Fruit fly (Drosophila melanogaster): ENCODE data around the gene Non2.

Gene Non2

DNA sequence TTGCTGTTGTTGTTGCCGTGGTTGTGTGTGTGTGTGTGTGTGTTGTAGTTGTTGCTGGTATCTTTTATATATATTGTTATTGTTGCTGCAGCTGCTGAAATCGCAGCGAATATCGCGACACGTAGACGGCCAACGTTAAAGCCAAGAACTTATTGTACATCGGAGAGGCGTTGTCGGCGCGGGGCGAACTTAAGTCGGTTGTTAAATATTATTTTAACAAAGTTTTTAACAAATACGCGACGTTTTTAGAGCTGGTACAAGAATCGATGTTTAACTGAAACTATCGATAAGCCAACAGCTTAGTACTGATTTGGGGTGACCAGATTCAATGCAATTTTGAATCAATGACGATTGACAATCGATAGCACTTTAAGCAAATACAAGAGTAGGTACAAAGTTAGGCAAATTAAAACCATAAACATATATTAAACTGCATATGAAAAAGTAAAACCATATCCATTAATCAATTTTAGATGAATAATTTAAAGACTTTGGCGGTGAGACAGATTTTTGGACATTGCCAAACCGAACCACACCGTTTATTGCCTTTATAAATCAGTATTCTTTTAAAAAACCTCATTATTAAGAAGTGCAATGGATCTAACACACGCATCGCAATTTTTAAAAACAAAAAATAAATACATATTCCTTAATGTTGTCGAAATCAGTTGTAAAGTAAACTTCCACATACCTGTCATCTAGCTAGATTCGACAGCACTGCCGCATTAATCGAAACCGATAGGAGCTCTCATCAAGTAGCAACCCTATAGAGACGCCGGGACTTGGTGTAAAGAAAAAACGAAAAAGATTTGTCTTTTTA, at the start of gene Non2, which contains the start of gene Mrtf (continued):
- TF ChIP-seq CG15479 (GFP tag; optimal IDR thresholded peaks at IDR 0.05) (no peak), CG12104 (GFP tag; optimal IDR thresholded peaks at IDR 0.05) (peak; percentile 52), CG12659 (GFP tag; optimal IDR thresholded peaks at IDR 0.05) (peak; percentile 75), cg (GFP tag; optimal IDR thresholded peaks at IDR 0.05) (peak; percentile 91), CG33557 (GFP tag; optimal IDR thresholded peaks at IDR 0.05) (peak; percentile 38), Lhr (GFP tag; optimal IDR thresholded peaks at IDR 0.05) (peak; percentile 2), CG32767 (GFP tag; IDR thresholded peaks at IDR 0.05) (0 out of 2 replicates have a peak, but pooled peaks have one; percentile 28), bbx (GFP tag; IDR thresholded peaks at IDR 0.05; ENCODE audit: partially characterized antibody) (peak; percentile 79), CG7372 (GFP tag; IDR thresholded peaks at IDR 0.05) (peak; percentile 38), odd (GFP tag; optimal IDR thresholded peaks at IDR 0.05) (no peak), sna (GFP tag; IDR thresholded peaks at IDR 0.05; ENCODE audit: partially characterized antibody) (peak; percentile 71), CG7357 (GFP tag; IDR thresholded peaks at IDR 0.05) (no peak; the same call in 2 of the 3 replicates), CG8478 (optimal IDR thresholded peaks at IDR 0.05) (no peak), gcm2 (GFP tag; optimal IDR thresholded peaks at IDR 0.05) (peak; percentile 18), CHES-1-like (GFP tag; optimal IDR thresholded peaks at IDR 0.05) (peak; percentile 72), sd (tag; optimal IDR thresholded peaks at IDR 0.05) (peak; percentile 10), CG18011 (GFP tag; optimal IDR thresholded peaks at IDR 0.05) (peak; percentile 14)

DNA sequence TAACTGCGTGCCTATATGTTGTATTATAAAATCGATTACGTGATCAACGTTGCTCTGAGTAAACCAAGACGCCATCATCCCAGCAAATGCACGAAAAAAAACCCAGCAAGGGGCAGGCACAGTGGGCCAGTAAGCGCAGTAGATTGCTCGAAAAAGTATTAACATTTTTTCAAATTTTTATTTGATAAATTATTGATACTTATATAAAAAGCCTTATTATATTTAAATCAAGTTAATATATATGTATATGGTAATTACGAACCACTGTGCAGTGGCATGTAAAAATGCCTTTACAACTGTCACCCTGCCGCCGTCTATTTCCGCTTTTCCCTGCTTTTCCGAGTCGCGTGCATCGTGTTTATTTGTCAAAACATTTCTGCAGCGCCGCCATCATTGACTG, 39.8 kb upstream of the Non2 start:
- TF ChIP-seq CG11695 (GFP tag; IDR thresholded peaks at IDR 0.05), result peak; percentile 75
- no peak for TF ChIP-seq CG10267 (tag; optimal IDR thresholded peaks at IDR 0.05)
- no peak for TF ChIP-seq Fer1 (GFP tag; optimal IDR thresholded peaks at IDR 0.05)
- peak; percentile 45; the same call in 1 of the 2 replicates for TF ChIP-seq cas (GFP tag; IDR thresholded peaks at IDR 0.05)
- no peak for TF ChIP-seq jumu (GFP tag; optimal IDR thresholded peaks at IDR 0.05)
- peak; percentile 44; the same call in 1 of the 3 replicates for TF ChIP-seq B-H1 (GFP tag; IDR thresholded peaks at IDR 0.05)
- TF ChIP-seq Med (GFP tag), result no peak
- TF ChIP-seq Fer3 (tag; optimal IDR thresholded peaks at IDR 0.05), result no peak
- TF ChIP-seq HLHmδ (GFP tag; optimal IDR thresholded peaks at IDR 0.05), result no peak
- peak; percentile 23 for TF ChIP-seq CG13424 (tag; optimal IDR thresholded peaks at IDR 0.05)
- TF ChIP-seq CG6175 (GFP tag; IDR thresholded peaks at IDR 0.05), result 0 out of 3 replicates have a peak, but pooled peaks have one; percentile 16
- TF ChIP-seq MTF-1 (GFP tag; optimal IDR thresholded peaks at IDR 0.05; ENCODE audit: borderline replicate concordance), result no peak
- TF ChIP-seq wdn (GFP tag; IDR thresholded peaks at IDR 0.05), result 0 out of 2 replicates have a peak, but pooled peaks have one; percentile 20
- TF ChIP-seq br (optimal IDR thresholded peaks at IDR 0.05), result no peak
- no peak for TF ChIP-seq ham (GFP tag; IDR thresholded peaks at IDR 0.05)
- peak; percentile 65 for TF ChIP-seq CG9215 (GFP tag; IDR thresholded peaks at IDR 0.05)
- peak; percentile 84 for TF ChIP-seq slbo (GFP tag; IDR thresholded peaks at IDR 0.05)
- TF ChIP-seq pita (GFP tag; optimal IDR thresholded peaks at IDR 0.05), result no peak
- TF ChIP-seq emc (GFP tag; optimal IDR thresholded peaks at IDR 0.05), result no peak
- TF ChIP-seq Sry-δ (GFP tag; optimal IDR thresholded peaks at IDR 0.05), result no peak
- peak; percentile 34; the same call in 1 of the 3 replicates for TF ChIP-seq Aef1 (GFP tag; IDR thresholded peaks at IDR 0.05)
- no peak for TF ChIP-seq danr (GFP tag; IDR thresholded peaks at IDR 0.05)
- TF ChIP-seq fd102C (GFP tag; optimal IDR thresholded peaks at IDR 0.05), result no peak
- no peak for TF ChIP-seq trem (tag; optimal IDR thresholded peaks at IDR 0.05)
- TF ChIP-seq CG6689 (GFP tag; IDR thresholded peaks at IDR 0.05), result peak; percentile 75
- peak; percentile 74; the same call in 2 of the 3 replicates for TF ChIP-seq CG11456 (GFP tag; IDR thresholded peaks at IDR 0.05)
- TF ChIP-seq CG11504 (tag; optimal IDR thresholded peaks at IDR 0.05), result no peak
- TF ChIP-seq ci (GFP tag; IDR thresholded peaks at IDR 0.05), result peak; percentile 76
- no peak for TF ChIP-seq CG17912 (GFP tag; optimal IDR thresholded peaks at IDR 0.05)
- no peak for TF ChIP-seq pros (GFP tag; optimal IDR thresholded peaks at IDR 0.05)
- no peak for TF ChIP-seq Kr (GFP tag; optimal IDR thresholded peaks at IDR 0.05)
- TF ChIP-seq CG10366 (GFP tag; IDR thresholded peaks at IDR 0.05), result peak; percentile 63; the same call in 1 of the 2 replicates

All from whole organism, embryonic.